Fruit fly (Drosophila melanogaster) whole organism, embryonic: ENCODE results near the gene CG43679.

Experiments
- Atf3 ChIP-seq: fragments of 200-800 bp; sonication (Bioruptor generic); optimal IDR thresholded peaks from 3 replicates; lab custom pipeline; 2016; ENCODE audit warnings: missing biosample characterization, missing genetic modification characterization
- B-H2 ChIP-seq: fragments of 200-800 bp; sonication (Bioruptor generic); optimal IDR thresholded peaks from 2 replicates; lab custom pipeline; 2018; ENCODE audit warnings: missing biosample characterization, mild to moderate bottlenecking, missing genetic modification characterization
- Blimp-1 ChIP-seq: fragments of 200-800 bp; sonication (Bioruptor generic); optimal IDR thresholded peaks from 3 replicates; lab custom pipeline; 2018; ENCODE audit warnings: missing biosample characterization, missing genetic modification characterization, mild to moderate bottlenecking, moderate library complexity, missing genetic modification reagents
- CG10267 ChIP-seq: fragments of 200-800 bp; sonication (Bioruptor generic); optimal IDR thresholded peaks from 2 replicates; lab custom pipeline; 2018; ENCODE audit warnings: missing biosample characterization, mild to moderate bottlenecking, missing genetic modification characterization, moderate library complexity
- CG10565 ChIP-seq: fragments of 200-800 bp; sonication (Bioruptor generic); optimal IDR thresholded peaks from 3 replicates; lab custom pipeline; 2016; ENCODE audit warnings: missing biosample characterization, mild to moderate bottlenecking, missing genetic modification characterization
- CG11398 ChIP-seq: fragments of 200-800 bp; sonication (Bioruptor generic); optimal IDR thresholded peaks from 2 replicates; lab custom pipeline; 2016; ENCODE audit warnings: missing biosample characterization, missing genetic modification characterization
- CG1602 ChIP-seq: fragments of 200-800 bp; sonication (Bioruptor generic); optimal IDR thresholded peaks from 3 replicates; lab custom pipeline; 2016; ENCODE audit warnings: missing biosample characterization, missing genetic modification characterization
- CG16815 ChIP-seq: fragments of 200-800 bp; sonication (Bioruptor generic); optimal IDR thresholded peaks from 3 replicates; lab custom pipeline; 2017; ENCODE audit warnings: missing biosample characterization, mild to moderate bottlenecking, missing genetic modification characterization
- CG17186 ChIP-seq: fragments of 200-800 bp; sonication (Bioruptor generic); optimal IDR thresholded peaks from 3 replicates; lab custom pipeline; 2017; ENCODE audit warnings: missing biosample characterization, missing genetic modification reagents, missing genetic modification characterization
- CG17612 ChIP-seq: fragments of 200-800 bp; sonication (Bioruptor generic); IDR thresholded peaks from 2 replicates; pipeline ENCODE4 v1.3.6; 2022; ENCODE audit warnings: missing biosample characterization, missing genetic modification characterization
- CG17829 ChIP-seq: fragments of 200-800 bp; optimal IDR thresholded peaks from 2 replicates; lab custom pipeline; 2019; ENCODE audit warnings: missing biosample characterization, mild to moderate bottlenecking, missing genetic modification characterization, moderate library complexity
- CG2889 ChIP-seq: fragments of 200-800 bp; sonication (Bioruptor generic); IDR thresholded peaks from 3 replicates; pipeline ENCODE4 v1.3.6; 2022; ENCODE audit warnings: missing biosample characterization, missing genetic modification characterization
- CG30403 ChIP-seq: fragments of 200-800 bp; sonication (Bioruptor generic); optimal IDR thresholded peaks from 3 replicates; lab custom pipeline; 2016; ENCODE audit warnings: missing biosample characterization, missing genetic modification characterization
- CG32532 ChIP-seq: fragments of 200-800 bp; sonication (Bioruptor generic); IDR thresholded peaks from 2 replicates; pipeline ENCODE4 v1.3.6; 2022; ENCODE audit warnings: missing biosample characterization, missing genetic modification characterization
- CG32767 ChIP-seq: fragments of 200-800 bp; sonication (Bioruptor generic); IDR thresholded peaks from 2 replicates; pipeline ENCODE4 v1.3.6; 2022; ENCODE audit warnings: missing biosample characterization, missing genetic modification characterization
- CG33557 ChIP-seq: fragments of 200-800 bp; sonication (Bioruptor generic); optimal IDR thresholded peaks from 2 replicates; lab custom pipeline; 2019; ENCODE audit warnings: missing biosample characterization, mild to moderate bottlenecking, missing genetic modification characterization, moderate library complexity
- CG34422 ChIP-seq: fragments of 200-800 bp; sonication (Bioruptor generic); IDR thresholded peaks from 3 replicates; pipeline ENCODE4 v1.3.6; 2022; ENCODE audit warnings: missing biosample characterization, missing genetic modification characterization
- CG3995 ChIP-seq: fragments of 200-800 bp; sonication (Bioruptor generic); optimal IDR thresholded peaks from 3 replicates; lab custom pipeline; 2016; ENCODE audit warnings: missing biosample characterization, missing genetic modification characterization
- CG4820 ChIP-seq: fragments of 200-800 bp; sonication (Bioruptor generic); optimal IDR thresholded peaks from 3 replicates; lab custom pipeline; 2016; ENCODE audit warnings: missing biosample characterization, missing genetic modification characterization
- CG7963 ChIP-seq: fragments of 200-800 bp; sonication (Bioruptor generic); IDR thresholded peaks from 3 replicates; pipeline ENCODE4 v1.3.6; 2022; ENCODE audit warnings: missing biosample characterization, missing genetic modification characterization; ENCODE audit not compliant: partially characterized antibody
- CG8089 ChIP-seq: fragments of 200-800 bp; sonication (Bioruptor generic); optimal IDR thresholded peaks from 3 replicates; lab custom pipeline; 2016; ENCODE audit warnings: missing biosample characterization, missing genetic modification characterization
- CHES-1-like ChIP-seq: fragments of 200-800 bp; sonication (Bioruptor generic); optimal IDR thresholded peaks from 2 replicates; lab custom pipeline; 2016; ENCODE audit warnings: missing biosample characterization, missing genetic modification characterization
- D19B ChIP-seq: fragments of 200-800 bp; sonication (Bioruptor generic); optimal IDR thresholded peaks from 2 replicates; lab custom pipeline; 2017; ENCODE audit warnings: missing biosample characterization, mild to moderate bottlenecking, missing genetic modification characterization
- Drgx ChIP-seq: fragments of 200-800 bp; sonication (Bioruptor generic); IDR thresholded peaks from 2 replicates; pipeline ENCODE4 v1.3.6; 2022; ENCODE audit warnings: missing biosample characterization, missing genetic modification characterization
- ERR ChIP-seq: fragments of 200-800 bp; sonication (Bioruptor generic); optimal IDR thresholded peaks from 2 replicates; lab custom pipeline; 2016; ENCODE audit warnings: missing biosample characterization, missing genetic modification characterization
- HLH54F ChIP-seq: fragments of 200-800 bp; sonication (Bioruptor generic); optimal IDR thresholded peaks from 3 replicates; lab custom pipeline; 2016; ENCODE audit warnings: missing biosample characterization, missing genetic modification characterization
- Hr39 ChIP-seq: fragments of >200 bp; optimal IDR thresholded peaks from 2 replicates; lab custom pipeline; 2017
- Jarid2 ChIP-seq: fragments of 200-800 bp; sonication (Bioruptor generic); optimal IDR thresholded peaks from 3 replicates; lab custom pipeline; 2017; ENCODE audit warnings: mild to moderate bottlenecking, missing biosample characterization, missing genetic modification reagents, missing genetic modification characterization
- MBD-R2 ChIP-seq: fragments of 200-800 bp; sonication (Bioruptor generic); IDR thresholded peaks from 2 replicates; pipeline ENCODE4 v1.3.6; 2022; ENCODE audit warnings: missing biosample characterization, missing genetic modification characterization
- MTF-1 ChIP-seq: fragments of 200-800 bp; sonication (Bioruptor generic); optimal IDR thresholded peaks from 2 replicates; lab custom pipeline; 2018; ENCODE audit warnings: missing biosample characterization, mild to moderate bottlenecking, missing genetic modification characterization, borderline replicate concordance
- Myb ChIP-seq: fragments of 200-800 bp; sonication (Bioruptor generic); optimal IDR thresholded peaks from 2 replicates; lab custom pipeline; 2016; ENCODE audit warnings: missing biosample characterization, missing genetic modification characterization
- NK7.1 ChIP-seq: fragments of 200-800 bp; sonication (Bioruptor generic); optimal IDR thresholded peaks from 3 replicates; lab custom pipeline; 2016; ENCODE audit warnings: missing biosample characterization, missing genetic modification characterization
- Nf-YB ChIP-seq: fragments of 200-800 bp; sonication (Bioruptor generic); optimal IDR thresholded peaks from 3 replicates; lab custom pipeline; 2019; ENCODE audit warnings: missing biosample characterization, mild to moderate bottlenecking, missing genetic modification characterization, moderate library complexity
- Sox100B ChIP-seq: fragments of 200-800 bp; sonication (Bioruptor generic); optimal IDR thresholded peaks from 3 replicates; lab custom pipeline; 2018; ENCODE audit warnings: missing biosample characterization, mild to moderate bottlenecking, missing genetic modification characterization
- YL-1 ChIP-seq: fragments of 200-800 bp; sonication (Bioruptor generic); optimal IDR thresholded peaks from 3 replicates; lab custom pipeline; 2017; ENCODE audit warnings: missing biosample characterization, mild to moderate bottlenecking, missing genetic modification characterization
- amos ChIP-seq: fragments of 200-800 bp; sonication (Bioruptor generic); IDR thresholded peaks from 2 replicates; pipeline ENCODE4 v1.3.6; 2022; ENCODE audit warnings: missing biosample characterization, missing genetic modification characterization; ENCODE audit not compliant: partially characterized antibody
- bcd ChIP-seq: fragments of 200-800 bp; sonication (Bioruptor generic); optimal IDR thresholded peaks from 2 replicates; lab custom pipeline; 2017; ENCODE audit warnings: missing biosample characterization, mild to moderate bottlenecking, missing genetic modification characterization
- dan ChIP-seq: fragments of 200-800 bp; sonication (Bioruptor generic); IDR thresholded peaks from 2 replicates; pipeline ENCODE4 v1.3.6; 2022; ENCODE audit warnings: missing biosample characterization, missing genetic modification characterization
- danr ChIP-seq: fragments of 200-800 bp; sonication (Bioruptor generic); IDR thresholded peaks from 2 replicates; pipeline ENCODE4 v1.3.6; 2022; ENCODE audit warnings: missing biosample characterization, missing genetic modification characterization
- fd102C ChIP-seq: fragments of 200-800 bp; sonication (Bioruptor generic); optimal IDR thresholded peaks from 2 replicates; lab custom pipeline; 2018; ENCODE audit warnings: missing biosample characterization, mild to moderate bottlenecking, missing genetic modification characterization, moderate library complexity
- gce ChIP-seq: fragments of 200-800 bp; sonication (Bioruptor generic); IDR thresholded peaks from 3 replicates; pipeline ENCODE4 v1.3.6; 2022; ENCODE audit warnings: missing biosample characterization, missing genetic modification characterization
- gsb ChIP-seq: fragments of 200-800 bp; sonication (Bioruptor generic); IDR thresholded peaks from 2 replicates; pipeline ENCODE4 v1.3.6; 2022; ENCODE audit warnings: missing biosample characterization, missing genetic modification characterization
- gsb-n ChIP-seq: fragments of 200-800 bp; sonication (Bioruptor generic); optimal IDR thresholded peaks from 3 replicates; lab custom pipeline; 2018; ENCODE audit warnings: missing biosample characterization, mild to moderate bottlenecking, missing genetic modification characterization
- lmd ChIP-seq: fragments of 200-800 bp; sonication (Bioruptor generic); IDR thresholded peaks from 2 replicates; pipeline ENCODE4 v1.3.6; 2022; ENCODE audit warnings: missing biosample characterization, missing genetic modification characterization
- phol ChIP-seq: fragments of 200-800 bp; sonication (Bioruptor generic); optimal IDR thresholded peaks from 3 replicates; lab custom pipeline; 2018; ENCODE audit warnings: missing biosample characterization, mild to moderate bottlenecking, missing genetic modification characterization, moderate library complexity
- prd ChIP-seq, 3 experiments: fragments of >200 bp in 2 of 3; fragments of 200-800 bp in 1 of 3; sonication (Bioruptor generic) in 1 of 3; optimal IDR thresholded peaks in 2 of 3; IDR thresholded peaks in 1 of 3; 2 replicates in 2 of 3; 3 replicates in 1 of 3; pipeline versions ENCODE4 v1.3.6 to Lab custom; 2017 to 2022; ENCODE audit warnings: missing biosample characterization in 1 of 3, missing genetic modification characterization in 1 of 3
- so ChIP-seq: fragments of 200-800 bp; sonication (Bioruptor generic); IDR thresholded peaks from 3 replicates; pipeline ENCODE4 v1.3.6; 2022; ENCODE audit warnings: missing biosample characterization, missing genetic modification characterization
- trem ChIP-seq: fragments of 200-800 bp; optimal IDR thresholded peaks from 3 replicates; lab custom pipeline; 2019; ENCODE audit warnings: missing biosample characterization, mild to moderate bottlenecking, missing genetic modification characterization, moderate library complexity
- ttk ChIP-seq: fragments of 200-800 bp; sonication (Bioruptor generic); IDR thresholded peaks from 2 replicates; pipeline ENCODE4 v2.1.2; 2022; ENCODE audit warnings: missing biosample characterization, missing genetic modification characterization
- z ChIP-seq: fragments of 200-800 bp; sonication (Bioruptor generic); IDR thresholded peaks from 3 replicates; pipeline ENCODE4 v1.3.6; 2022; ENCODE audit warnings: missing biosample characterization, missing genetic modification characterization
- zen ChIP-seq: fragments of 200-800 bp; sonication (Bioruptor generic); optimal IDR thresholded peaks from 3 replicates; lab custom pipeline; 2018; ENCODE audit warnings: missing biosample characterization, mild to moderate bottlenecking, missing genetic modification characterization, moderate library complexity

The CG43679 gene

DNA sequence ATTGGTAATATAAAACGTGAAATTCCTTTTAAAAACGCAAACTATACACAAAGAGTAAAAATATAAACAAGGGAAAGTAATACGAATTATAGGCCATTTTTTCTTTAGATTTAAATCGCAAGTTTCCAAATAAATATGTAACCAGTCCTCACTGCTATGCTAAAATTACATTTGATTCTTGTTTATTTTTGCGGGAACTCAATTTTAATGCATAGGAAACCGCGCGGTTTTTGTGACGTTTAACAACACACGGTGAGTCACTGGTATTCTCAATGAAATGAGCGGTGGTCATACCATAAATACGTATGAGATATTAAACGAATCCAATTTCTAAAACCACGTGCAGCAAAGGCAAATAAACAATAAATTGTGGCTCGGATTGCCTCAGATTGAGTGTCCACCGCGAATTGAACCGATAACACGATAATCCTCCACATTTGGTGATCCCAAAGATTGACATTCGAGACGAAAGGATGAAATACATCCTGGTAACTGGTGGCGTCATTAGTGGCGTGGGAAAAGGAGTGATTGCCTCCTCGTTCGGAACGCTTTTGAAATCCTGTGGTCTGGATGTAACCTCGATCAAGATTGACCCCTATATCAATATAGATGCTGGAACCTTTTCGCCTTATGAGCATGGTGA, 46.8 kb upstream of the CG43679 start, which contains the start of gene Ctps (continued):
- TF ChIP-seq CG10565 (GFP tag; lab: Kevin White, UChicago) (no peak), CG32767 (GFP tag; lab: Robert Waterston, UW) (no peak), so (GFP tag; lab: Robert Waterston, UW) (no peak), CG17612 (GFP tag; lab: Robert Waterston, UW) (no peak), CG10267 (tag; lab: Kevin White, UChicago) (peak; percentile 93), CG3995 (GFP tag; lab: Kevin White, UChicago) (peak; percentile 31), prd (optimal IDR thresholded peaks at IDR 0.05; lab: Kevin White, UChicago) (no peak), prd (GFP tag; IDR thresholded peaks at IDR 0.05; lab: Robert Waterston, UW) (0 out of 3 replicates have a peak, but pooled peaks have one; percentile 19), CG11398 (GFP tag; lab: Kevin White, UChicago) (no peak), Jarid2 (GFP tag; lab: Kevin White, UChicago) (no peak), CG32532 (no peak), dan (GFP tag; lab: Robert Waterston, UW) (no peak), YL-1 (GFP tag; lab: Kevin White, UChicago) (peak; percentile 28), CG33557 (no peak), ERR (GFP tag; lab: Kevin White, UChicago) (no peak), B-H2 (no peak), ttk (GFP tag; lab: Robert Waterston, UW) (no peak), Hr39 (lab: Kevin White, UChicago) (no peak), CG7963 (no peak), danr (GFP tag; lab: Robert Waterston, UW) (no peak), D19B (GFP tag; lab: Kevin White, UChicago) (no peak), CG17186 (GFP tag; lab: Kevin White, UChicago) (peak; percentile 30), trem (tag; lab: Kevin White, UChicago) (peak; percentile 13), Nf-YB (no peak), MTF-1 (GFP tag; lab: Kevin White, UChicago) (no peak), z (GFP tag; lab: Robert Waterston, UW) (0 out of 3 replicates have a peak, but pooled peaks have one; percentile 7), CG17829 (tag; lab: Kevin White, UChicago) (no peak), HLH54F (GFP tag; lab: Kevin White, UChicago) (no peak), gsb-n (tag; lab: Kevin White, UChicago) (no peak), phol (tag; lab: Kevin White, UChicago) (peak; percentile 2), Myb (GFP tag; lab: Kevin White, UChicago) (peak; percentile 43), Drgx (GFP tag; lab: Robert Waterston, UW) (no peak), CG16815 (no peak), Sox100B (GFP tag; lab: Kevin White, UChicago) (peak; percentile 10), CHES-1-like (GFP tag; lab: Kevin White, UChicago) (no peak), CG34422 (peak; percentile 27; the same call in 1 of the 3 replicates), gce (GFP tag; lab: Robert Waterston, UW) (no peak), gsb (GFP tag; lab: Robert Waterston, UW) (no peak), CG1602 (no peak), bcd (GFP tag; lab: Kevin White, UChicago) (no peak), CG4820 (GFP tag; lab: Kevin White, UChicago) (no peak), CG30403 (GFP tag; lab: Kevin White, UChicago) (no peak), amos (no peak), Blimp-1 (GFP tag; lab: Kevin White, UChicago) (no peak), zen (tag; lab: Kevin White, UChicago) (no peak), CG2889 (GFP tag; lab: Robert Waterston, UW) (no peak), lmd (GFP tag; lab: Robert Waterston, UW) (no peak), Atf3 (GFP tag; lab: Kevin White, UChicago) (no peak), NK7.1 (GFP tag; lab: Kevin White, UChicago) (no peak), fd102C (GFP tag; lab: Kevin White, UChicago) (no peak), CG8089 (GFP tag; lab: Kevin White, UChicago) (no peak), MBD-R2 (GFP tag; lab: Robert Waterston, UW) (peak; percentile 50)
